Fruit fly (Drosophila melanogaster): ENCODE data around the gene CG45095.
"Not testable (repeated sequence)": the region's sequence is repeated elsewhere in the genome, so short reads cannot be mapped to it uniquely, and the experiment has no call there.

DNA sequence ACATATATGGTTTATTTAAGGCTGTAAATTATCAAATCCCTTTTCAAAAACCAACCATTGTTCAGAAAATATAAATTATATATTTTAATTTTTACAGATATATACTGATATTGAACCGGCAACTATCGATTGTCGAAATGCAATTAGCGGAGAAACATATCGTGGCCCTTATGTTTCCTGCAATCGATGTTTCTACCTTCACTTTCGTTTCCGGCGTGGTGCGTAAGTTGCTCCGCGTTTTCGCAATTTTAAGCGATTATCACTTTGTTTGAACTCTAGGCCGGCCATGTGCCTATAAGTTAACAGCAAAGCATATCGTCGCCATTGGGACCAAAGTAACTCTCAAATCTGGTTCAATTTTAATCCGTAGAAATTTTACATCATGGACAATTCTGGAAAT, 20.9 kb downstream of the CG45095 start, which contains the start of gene vig2:
- not testable (repeated sequence) for TF ChIP-seq ttk, psq, h, insv, Myc (optimal IDR thresholded peaks at IDR 0.05)

All from Kc167 (cell line).